Fruit fly (Drosophila melanogaster): Measurements from ENCODE around the gene VhaAC39-2.

Gene VhaAC39-2

DNA sequence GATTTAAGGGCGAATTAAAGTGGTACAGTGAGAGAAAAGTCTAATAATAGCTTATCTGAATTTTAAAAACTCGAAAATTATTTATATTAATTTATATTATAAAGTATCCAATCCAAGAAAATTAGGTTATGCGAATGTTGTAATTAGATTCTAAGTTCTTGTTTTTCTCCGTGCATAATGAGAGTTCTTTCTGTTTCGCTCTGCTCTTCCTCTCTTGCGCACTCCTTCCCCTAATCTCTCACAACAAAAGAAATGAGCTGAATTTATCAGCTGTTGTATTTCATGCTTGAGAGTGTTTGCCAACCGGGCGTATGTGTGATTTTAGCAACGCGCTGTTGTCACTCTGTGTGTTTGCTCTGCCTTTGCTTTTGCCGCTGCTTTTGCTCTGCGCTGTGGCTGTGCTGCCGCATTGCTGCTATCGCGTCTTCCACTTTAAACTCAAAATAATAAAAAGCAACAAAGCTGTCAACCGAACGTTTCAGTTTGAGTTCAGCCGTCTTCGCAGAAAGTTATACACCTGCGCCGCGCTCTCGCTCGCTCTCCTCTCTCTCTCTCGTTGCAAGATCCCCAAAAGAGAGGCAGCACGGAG is 14.4 kb upstream of the VhaAC39-2 start, which contains the start of gene CG46310 (continued):
- TF ChIP-seq B-H2 (GFP tag; optimal IDR thresholded peaks at IDR 0.05) (peak; percentile 55), NC2β (GFP tag; optimal IDR thresholded peaks at IDR 0.05) (no peak), pita (GFP tag; optimal IDR thresholded peaks at IDR 0.05) (no peak), croc (GFP tag; conservative IDR thresholded peaks at IDR 0.05) (peak; percentile 67), sug (tag; optimal IDR thresholded peaks at IDR 0.05) (peak; percentile 76), CG17612 (GFP tag; IDR thresholded peaks at IDR 0.05) (peak; percentile 69), exex (tag; optimal IDR thresholded peaks at IDR 0.05) (peak; percentile 68), schlank (tag; optimal IDR thresholded peaks at IDR 0.05) (peak; percentile 28), al (GFP tag; IDR thresholded peaks at IDR 0.05) (peak; percentile 83), zf30C (GFP tag; optimal IDR thresholded peaks at IDR 0.05) (peak; percentile 34), fu2 (GFP tag; optimal IDR thresholded peaks at IDR 0.05) (no peak), ro (GFP tag; IDR thresholded peaks at IDR 0.05) (peak; percentile 35; the same call in 1 of the 2 replicates), Spps (tag; optimal IDR thresholded peaks at IDR 0.05) (no peak), z (GFP tag; IDR thresholded peaks at IDR 0.05) (peak; percentile 93), CG11398 (GFP tag; optimal IDR thresholded peaks at IDR 0.05) (no peak), CG6854 (GFP tag; optimal IDR thresholded peaks at IDR 0.05) (peak; percentile 4), CG33557 (GFP tag; optimal IDR thresholded peaks at IDR 0.05) (no peak), pnt (GFP tag; optimal IDR thresholded peaks at IDR 0.05) (no peak), Lhr (GFP tag; optimal IDR thresholded peaks at IDR 0.05) (no peak), sens (GFP tag) (peak; percentile 76), CG9437 (GFP tag; optimal IDR thresholded peaks at IDR 0.05) (peak; percentile 43), CG5180 (GFP tag; optimal IDR thresholded peaks at IDR 0.05) (peak; percentile 20), knrl (GFP tag; IDR thresholded peaks at IDR 0.05; ENCODE audit: partially characterized antibody) (no peak), Hr3 (GFP tag; optimal IDR thresholded peaks at IDR 0.05) (peak; percentile 37), CG2889 (GFP tag; IDR thresholded peaks at IDR 0.05) (peak; percentile 62; the same call in 2 of the 3 replicates), CG11723 (GFP tag; optimal IDR thresholded peaks at IDR 0.05) (peak; percentile 16), PHDP (tag; optimal IDR thresholded peaks at IDR 0.05) (peak; percentile 78), CG16815 (GFP tag; optimal IDR thresholded peaks at IDR 0.05) (no peak), psq (GFP tag; optimal IDR thresholded peaks at IDR 0.05) (peak; percentile 37), pum (GFP tag; optimal IDR thresholded peaks at IDR 0.05) (no peak), twi (tag; optimal IDR thresholded peaks at IDR 0.05) (no peak), CTCF (GFP tag; optimal IDR thresholded peaks at IDR 0.05) (no peak), Adf1 (GFP tag; IDR thresholded peaks at IDR 0.05) (peak; percentile 81), Taf1 (GFP tag; IDR thresholded peaks at IDR 0.05) (peak; percentile 72), tgo (GFP tag; IDR thresholded peaks at IDR 0.05) (peak; percentile 90), BtbVII (GFP tag; optimal IDR thresholded peaks at IDR 0.05) (peak; percentile 63), CG13287 (GFP tag; IDR thresholded peaks at IDR 0.05; ENCODE audit: partially characterized antibody) (peak; percentile 54), Max (GFP tag; optimal IDR thresholded peaks at IDR 0.05) (peak; percentile 34), CG6254 (GFP tag; optimal IDR thresholded peaks at IDR 0.05) (peak; percentile 29), onecut (GFP tag; IDR thresholded peaks at IDR 0.05) (peak; percentile 57), scrt (GFP tag; optimal IDR thresholded peaks at IDR 0.05) (no peak), ERR (GFP tag; optimal IDR thresholded peaks at IDR 0.05) (peak; percentile 13), btn (GFP tag; optimal IDR thresholded peaks at IDR 0.05) (no peak), sisA (GFP tag; IDR thresholded peaks at IDR 0.05) (peak; percentile 75), Ets97D (GFP tag; optimal IDR thresholded peaks at IDR 0.05) (no peak), CG31441 (GFP tag; IDR thresholded peaks at IDR 0.05) (peak; percentile 85), NK7.1 (GFP tag; optimal IDR thresholded peaks at IDR 0.05) (no peak), CG18619 (GFP tag; optimal IDR thresholded peaks at IDR 0.05) (peak; percentile 69), Mad (GFP tag; optimal IDR thresholded peaks at IDR 0.05) (peak; percentile 28), CG12071 (GFP tag; optimal IDR thresholded peaks at IDR 0.05) (peak; percentile 56), CG4328 (GFP tag; optimal IDR thresholded peaks at IDR 0.05) (peak; percentile 22), gcm2 (GFP tag; optimal IDR thresholded peaks at IDR 0.05) (no peak)

Measured in whole organism, embryonic.